Worm (Caenorhabditis elegans): Measurements from ENCODE around the gene maa-1.

The maa-1 gene

ce11 chrIII:11834783-11835182 is 12.5 kb upstream of the maa-1 start (continued):
- no peak for TF ChIP-seq mml-1 (tag; optimal IDR thresholded peaks at IDR 0.05)
- no peak for TF ChIP-seq aly-2 (tag; optimal IDR thresholded peaks at IDR 0.05)

- TF ChIP-seq nhr-76 (tag; optimal IDR thresholded peaks at IDR 0.05) (no peak), nhr-77 (tag; optimal IDR thresholded peaks at IDR 0.05) (no peak), lin-15B (tag; optimal IDR thresholded peaks at IDR 0.05) (no peak), tbx-2 (tag; optimal IDR thresholded peaks at IDR 0.05) (no peak), unc-62 (GFP tag; optimal IDR thresholded peaks at IDR 0.05) (no peak), lin-39 (tag; optimal IDR thresholded peaks at IDR 0.05) (peak; percentile 7), ztf-4 (tag; optimal IDR thresholded peaks at IDR 0.05) (no peak), ama-1 (optimal IDR thresholded peaks at IDR 0.05) (no peak), nfya-1 (tag; optimal IDR thresholded peaks at IDR 0.05; ENCODE audit: insufficient read depth) (peak; percentile 49)
Measured at ce11 chrIII:11834168-11834567, 11.8 kb upstream of the maa-1 start.

ce11 chrIII:11833449-11833848 is 11.1 kb upstream of the maa-1 start:
- TF ChIP-seq ceh-16 (tag; optimal IDR thresholded peaks at IDR 0.05) (no peak), ztf-4 (tag; optimal IDR thresholded peaks at IDR 0.05) (no peak), sea-2 (GFP tag; optimal IDR thresholded peaks at IDR 0.05) (no peak), ceh-28 (tag; optimal IDR thresholded peaks at IDR 0.05) (no peak), nhr-25 (tag; optimal IDR thresholded peaks at IDR 0.05) (no peak), snpc-4 (tag; optimal IDR thresholded peaks at IDR 0.05) (no peak)

ce11 chrIII:11830522-11831489 is 8.5 kb upstream of the maa-1 start:
- TF ChIP-seq nfya-1 (tag; optimal IDR thresholded peaks at IDR 0.05; ENCODE audit: insufficient read depth) (peak; percentile 28), ama-1 (optimal IDR thresholded peaks at IDR 0.05) (peak; percentile 31), ceh-82 (tag; optimal IDR thresholded peaks at IDR 0.05) (no peak), pha-4 (tag; optimal IDR thresholded peaks at IDR 0.05) (peak; percentile 22), elt-2 (tag; optimal IDR thresholded peaks at IDR 0.05) (peak; percentile 15), elt-3 (tag; optimal IDR thresholded peaks at IDR 0.05) (no peak), lsy-12 (tag; optimal IDR thresholded peaks at IDR 0.05) (peak; percentile 26)

- no peak for TF ChIP-seq ztf-11 (tag; optimal IDR thresholded peaks at IDR 0.05)
- TF ChIP-seq nfya-1 (tag; optimal IDR thresholded peaks at IDR 0.05; ENCODE audit: insufficient read depth): peak; percentile 99
Measured at ce11 chrIII:11829585-11830195, 7.4 kb upstream of the maa-1 start.

ce11 chrIII:11829062-11829461 is 6.7 kb upstream of the maa-1 start:
- no peak for TF ChIP-seq ZK546.5 (tag; optimal IDR thresholded peaks at IDR 0.05)
- TF ChIP-seq lin-15B (tag; optimal IDR thresholded peaks at IDR 0.05): peak; percentile 2
- no peak for TF ChIP-seq ama-1 (optimal IDR thresholded peaks at IDR 0.05)
- TF ChIP-seq nfya-1 (tag; optimal IDR thresholded peaks at IDR 0.05; ENCODE audit: insufficient read depth): peak; percentile 98

ce11 chrIII:11826118-11826517 is 3.8 kb upstream of the maa-1 start, which contains the start of gene rsp-8:
Gene rsp-8 (plus strand): TSS chrIII:11826418.
- TF ChIP-seq ceh-16 (tag; optimal IDR thresholded peaks at IDR 0.05) (no peak), lin-15B (tag; optimal IDR thresholded peaks at IDR 0.05) (no peak), egl-5 (tag; optimal IDR thresholded peaks at IDR 0.05) (no peak), elt-1 (tag; optimal IDR thresholded peaks at IDR 0.05) (no peak), daf-12 (tag; optimal IDR thresholded peaks at IDR 0.05) (no peak), snpc-4 (tag; optimal IDR thresholded peaks at IDR 0.05) (no peak), pqm-1 (tag; optimal IDR thresholded peaks at IDR 0.05) (no peak), nhr-25 (tag; optimal IDR thresholded peaks at IDR 0.05) (no peak)

Data from whole organism, L3 larva.